Worm (Caenorhabditis elegans) whole organism, L4 larva: ENCODE results near the gene F48F5.6.

Experiments
- D1046.2 ChIP-seq: fragments of 200-800 bp; sonication (Bioruptor generic); IDR thresholded peaks from 2 replicates; pipeline ENCODE4 v1.3.6; 2022; ENCODE audit warnings: missing genetic modification characterization, missing compliant biosample characterization
- F26F4.8 ChIP-seq: fragments of 200-800 bp; sonication (Bioruptor generic); conservative IDR thresholded peaks from 2 replicates; pipeline ENCODE4 v1.3.6; 2022; ENCODE audit warnings: missing genetic modification characterization, missing compliant biosample characterization
- F44E2.7 ChIP-seq: fragments of 200-800 bp; sonication (Bioruptor generic); IDR thresholded peaks from 2 replicates; pipeline ENCODE4 v2.1.2; 2022; ENCODE audit warnings: missing genetic modification characterization, missing compliant biosample characterization
- R02D3.7 ChIP-seq: fragments of 150-350 bp; sonication (generic microtip); optimal IDR thresholded peaks from 3 replicates; lab custom pipeline; 2014; ENCODE audit warnings: missing biosample characterization, missing genetic modification characterization
- Y5F2A.4 ChIP-seq: fragments of 200-800 bp; sonication (Bioruptor generic); optimal IDR thresholded peaks from 2 replicates; lab custom pipeline; 2018; ENCODE audit warnings: mild to moderate bottlenecking, missing genetic modification characterization, missing compliant biosample characterization
- Y75B8A.6 ChIP-seq: fragments of 200-800 bp; sonication (Bioruptor generic); IDR thresholded peaks from 2 replicates; pipeline ENCODE4 v1.3.6; 2022; ENCODE audit warnings: missing genetic modification reagents, missing genetic modification characterization, missing compliant biosample characterization
- aha-1 ChIP-seq: fragments of 150-350 bp; peaks from one replicate; lab custom pipeline; 2014; ENCODE audit warnings: missing biosample characterization, missing genetic modification characterization
- ama-1 ChIP-seq: fragments of 150-350 bp; optimal IDR thresholded peaks from 2 replicates; lab custom pipeline; 2014; ENCODE audit warnings: inconsistent platforms, mixed read lengths
- arid-1 ChIP-seq: fragments of 200-800 bp; sonication (Bioruptor generic); conservative IDR thresholded peaks from 2 replicates; pipeline ENCODE4 v1.3.6; 2022; ENCODE audit warnings: missing genetic modification reagents, missing genetic modification characterization, missing compliant biosample characterization
- ceh-44 ChIP-seq: fragments of 200-800 bp; sonication (Bioruptor generic); IDR thresholded peaks from 2 replicates; pipeline ENCODE4 v1.3.6; 2022; ENCODE audit warnings: missing genetic modification reagents, missing genetic modification characterization, missing compliant biosample characterization
- ceh-82 ChIP-seq: sonication (generic microtip); optimal IDR thresholded peaks from 2 replicates; lab custom pipeline; 2017; ENCODE audit warnings: missing biosample characterization, missing genetic modification characterization
- ces-1 ChIP-seq: fragments of 150-350 bp; sonication (generic microtip); optimal IDR thresholded peaks from 4 replicates; lab custom pipeline; 2014; ENCODE audit warnings: missing biosample characterization, missing genetic modification reagents, missing genetic modification characterization
- cey-2 ChIP-seq: sonication (generic microtip); optimal IDR thresholded peaks from 3 replicates; lab custom pipeline; 2017; ENCODE audit warnings: missing genetic modification characterization, mild to moderate bottlenecking, missing compliant biosample characterization, antibody characterized with exemption, borderline replicate concordance; ENCODE audit not compliant: insufficient read depth
- ctbp-1 ChIP-seq: fragments of 200-800 bp; sonication (Bioruptor generic); IDR thresholded peaks from 2 replicates; pipeline ENCODE4 v1.3.6; 2022; ENCODE audit warnings: missing genetic modification reagents, missing genetic modification characterization, missing compliant biosample characterization
- daf-12 ChIP-seq: fragments of 150-350 bp; optimal IDR thresholded peaks from 2 replicates; lab custom pipeline; 2014; ENCODE audit warnings: missing biosample characterization, missing genetic modification reagents, missing genetic modification characterization
- daf-16 ChIP-seq, 3 experiments: sonication (generic microtip); optimal IDR thresholded peaks; 2 replicates each; lab custom pipeline; 2016 to 2017; ENCODE audit warnings: missing genetic modification characterization in 3 of 3, missing genetic modification reagents in 3 of 3, mild to moderate bottlenecking in 2 of 3, missing compliant biosample characterization in 2 of 3, missing biosample characterization in 1 of 3, moderate library complexity in 1 of 3
- dmd-6 ChIP-seq: fragments of 200-800 bp; sonication (Bioruptor generic); IDR thresholded peaks from 2 replicates; pipeline ENCODE4 v1.3.6; 2022; ENCODE audit warnings: missing genetic modification reagents, missing genetic modification characterization, missing compliant biosample characterization
- dmd-9 ChIP-seq: fragments of 200-800 bp; sonication (Bioruptor generic); IDR thresholded peaks from 2 replicates; pipeline ENCODE4 v1.3.6; 2022; ENCODE audit warnings: missing genetic modification reagents, missing genetic modification characterization, missing compliant biosample characterization
- dpl-1 ChIP-seq: fragments of 150-350 bp; optimal IDR thresholded peaks from 2 replicates; lab custom pipeline; 2014; ENCODE audit warnings: missing biosample characterization, missing genetic modification reagents, missing genetic modification characterization
- egl-27 ChIP-seq: sonication (generic microtip); optimal IDR thresholded peaks from 3 replicates; lab custom pipeline; 2017; ENCODE audit warnings: missing biosample characterization, missing genetic modification reagents, missing genetic modification characterization
- fkh-10 ChIP-seq: fragments of 150-350 bp; optimal IDR thresholded peaks from 2 replicates; lab custom pipeline; 2014; ENCODE audit warnings: missing biosample characterization, missing genetic modification reagents, missing genetic modification characterization
- fos-1 ChIP-seq: fragments of 150-350 bp; optimal IDR thresholded peaks from 2 replicates; lab custom pipeline; 2014; ENCODE audit warnings: missing biosample characterization, missing genetic modification characterization
- gei-8 ChIP-seq: fragments of 200-800 bp; sonication (Bioruptor generic); optimal IDR thresholded peaks from 2 replicates; lab custom pipeline; 2018; ENCODE audit warnings: mild to moderate bottlenecking, missing genetic modification characterization, missing compliant biosample characterization
- hlh-11 ChIP-seq: fragments of 200-800 bp; sonication (Bioruptor generic); optimal IDR thresholded peaks from 2 replicates; lab custom pipeline; 2018; ENCODE audit warnings: mild to moderate bottlenecking, missing genetic modification characterization, missing compliant biosample characterization
- lin-1 ChIP-seq: fragments of 200-800 bp; sonication (Bioruptor generic); IDR thresholded peaks from 2 replicates; pipeline ENCODE4 v1.3.6; 2022; ENCODE audit warnings: missing genetic modification reagents, missing genetic modification characterization, missing compliant biosample characterization
- lin-13 ChIP-seq: fragments of 150-350 bp; optimal IDR thresholded peaks from 2 replicates; lab custom pipeline; 2014; ENCODE audit warnings: missing biosample characterization, missing genetic modification reagents, missing genetic modification characterization
- madf-5 ChIP-seq, 2 experiments: fragments of 200-800 bp; sonication (Bioruptor generic); IDR thresholded peaks; 2 replicates each; pipeline ENCODE4 v1.3.6; 2022; ENCODE audit warnings: missing compliant biosample characterization in 2 of 2, missing genetic modification characterization in 2 of 2
- madf-9 ChIP-seq: fragments of 200-800 bp; sonication (Bioruptor generic); conservative IDR thresholded peaks from 2 replicates; pipeline ENCODE4 v1.3.6; 2022; ENCODE audit warnings: missing genetic modification reagents, missing genetic modification characterization, missing compliant biosample characterization
- mdl-1 ChIP-seq, 2 experiments: fragments of 150-350 bp in 1 of 2; sonication (generic microtip) in 1 of 2; optimal IDR thresholded peaks; 2 replicates each; lab custom pipeline; 2014 to 2017; ENCODE audit warnings: missing biosample characterization in 2 of 2, missing genetic modification characterization in 2 of 2
- mep-1 ChIP-seq: fragments of 150-350 bp; sonication (generic microtip); optimal IDR thresholded peaks from 3 replicates; lab custom pipeline; 2014; ENCODE audit warnings: missing biosample characterization, missing genetic modification characterization
- mes-2 ChIP-seq: sonication (generic microtip); optimal IDR thresholded peaks from 2 replicates; lab custom pipeline; 2016; ENCODE audit warnings: missing genotype, mild to moderate bottlenecking, missing genetic modification characterization, missing compliant biosample characterization; ENCODE audit not compliant: poor library complexity, severe bottlenecking
- nhr-111 ChIP-seq: fragments of 200-800 bp; sonication (Bioruptor generic); optimal IDR thresholded peaks from 2 replicates; lab custom pipeline; 2018; ENCODE audit warnings: mild to moderate bottlenecking, missing genetic modification characterization, missing compliant biosample characterization
- nhr-237 ChIP-seq: sonication (generic microtip); optimal IDR thresholded peaks from 2 replicates; lab custom pipeline; 2017; ENCODE audit warnings: missing biosample characterization, missing genetic modification characterization
- nhr-25 ChIP-seq: sonication (generic microtip); optimal IDR thresholded peaks from 2 replicates; lab custom pipeline; 2017; ENCODE audit warnings: missing genetic modification characterization, mild to moderate bottlenecking, missing compliant biosample characterization, antibody characterized with exemption, moderate library complexity, borderline replicate concordance; ENCODE audit not compliant: insufficient read depth
- nhr-28 ChIP-seq: fragments of 150-350 bp; optimal IDR thresholded peaks from 2 replicates; lab custom pipeline; 2014; ENCODE audit warnings: missing biosample characterization, missing genetic modification characterization
- nhr-42 ChIP-seq: fragments of 200-800 bp; sonication (Bioruptor generic); IDR thresholded peaks from 2 replicates; pipeline ENCODE4 v1.3.6; 2022; ENCODE audit warnings: missing genetic modification characterization, missing compliant biosample characterization
- nhr-48 ChIP-seq: sonication (generic microtip); optimal IDR thresholded peaks from 2 replicates; lab custom pipeline; 2016; ENCODE audit warnings: mild to moderate bottlenecking, missing genetic modification characterization, missing compliant biosample characterization
- nhr-77 ChIP-seq: fragments of 150-350 bp; optimal IDR thresholded peaks from 2 replicates; lab custom pipeline; 2014; ENCODE audit warnings: missing biosample characterization, missing genetic modification characterization
- pqm-1 ChIP-seq: sonication (generic microtip); optimal IDR thresholded peaks from 2 replicates; lab custom pipeline; 2017; ENCODE audit warnings: missing biosample characterization, missing genetic modification characterization
- rbr-2 ChIP-seq: sonication (generic microtip); optimal IDR thresholded peaks from 2 replicates; lab custom pipeline; 2016; ENCODE audit warnings: missing genotype, missing genetic modification characterization, missing compliant biosample characterization
- saeg-2 ChIP-seq: fragments of 200-800 bp; sonication (Bioruptor generic); IDR thresholded peaks from 2 replicates; pipeline ENCODE4 v1.3.6; 2022; ENCODE audit warnings: missing genetic modification reagents, missing genetic modification characterization, missing compliant biosample characterization
- set-16 ChIP-seq: fragments of 200-800 bp; sonication (Bioruptor generic); IDR thresholded peaks from 2 replicates; pipeline ENCODE4 v1.3.6; 2022; ENCODE audit warnings: missing genetic modification reagents, missing genetic modification characterization, missing compliant biosample characterization
- skn-1 ChIP-seq: fragments of 150-350 bp; optimal IDR thresholded peaks from 2 replicates; lab custom pipeline; 2014; ENCODE audit warnings: missing biosample characterization, missing genetic modification characterization
- spr-1 ChIP-seq: sonication (generic microtip); optimal IDR thresholded peaks from 2 replicates; lab custom pipeline; 2016; ENCODE audit warnings: mild to moderate bottlenecking, missing genetic modification characterization, missing compliant biosample characterization
- tag-97 ChIP-seq: fragments of 200-800 bp; sonication (Bioruptor generic); IDR thresholded peaks from 2 replicates; pipeline ENCODE4 v1.3.6; 2022; ENCODE audit warnings: missing genetic modification characterization, missing compliant biosample characterization
- unc-130 ChIP-seq: sonication (generic microtip); optimal IDR thresholded peaks from 2 replicates; lab custom pipeline; 2016; ENCODE audit warnings: missing genetic modification reagents, missing genetic modification characterization, missing compliant biosample characterization
- unc-62 ChIP-seq, 3 experiments: fragments of 150-350 bp in 1 of 3; sonication (generic microtip); optimal IDR thresholded peaks in 2 of 3; peaks in 1 of 3; 1 replicate in 1 of 3; 2 replicates in 2 of 3; lab custom pipeline; 2014 to 2017; ENCODE audit warnings: missing biosample characterization in 3 of 3, missing genetic modification characterization in 3 of 3, missing genetic modification reagents in 3 of 3, missing genotype in 1 of 3
- zag-1 ChIP-seq: fragments of 150-350 bp; optimal IDR thresholded peaks from 2 replicates; lab custom pipeline; 2014; ENCODE audit warnings: missing biosample characterization, missing genetic modification characterization
- zfp-2 ChIP-seq: sonication (generic microtip); optimal IDR thresholded peaks from 2 replicates; lab custom pipeline; 2016; ENCODE audit warnings: mild to moderate bottlenecking, missing genetic modification characterization, missing compliant biosample characterization
- zip-11 ChIP-seq: fragments of 200-800 bp; sonication (Bioruptor generic); IDR thresholded peaks from 2 replicates; pipeline ENCODE4 v1.3.6; 2022; ENCODE audit warnings: missing genetic modification characterization, missing compliant biosample characterization
- ztf-11 ChIP-seq: fragments of 150-350 bp; optimal IDR thresholded peaks from 2 replicates; lab custom pipeline; 2014; ENCODE audit warnings: missing biosample characterization, missing genetic modification characterization
- ztf-7 ChIP-seq: fragments of 150-350 bp; optimal IDR thresholded peaks from 2 replicates; lab custom pipeline; 2014; ENCODE audit warnings: missing biosample characterization, missing genetic modification characterization

The F48F5.6 gene

ce11 chrV:20417809-20418208, 35.2 kb downstream of the F48F5.6 start (continued):
- TF ChIP-seq unc-130 (GFP tag; lab: Kevin White, UChicago) (no peak), mdl-1 (tag; optimal IDR thresholded peaks at IDR 0.05; lab: Kevin White, UChicago) (peak; percentile 70 to 88), D1046.2 (GFP tag; lab: Robert Waterston, UW) (no peak), skn-1 (no peak), zip-11 (GFP tag; lab: Robert Waterston, UW) (no peak), nhr-77 (no peak), mep-1 (tag; lab: Kevin White, UChicago) (peak; percentile 65), zfp-2 (tag; lab: Kevin White, UChicago) (no peak), zag-1 (tag; lab: Kevin White, UChicago) (no peak), pqm-1 (no peak), fkh-10 (peak; percentile 17), nhr-25 (no peak), F44E2.7 (GFP tag; lab: Robert Waterston, UW) (no peak), nhr-48 (no peak), ama-1 (no peak), mes-2 (tag; lab: Kevin White, UChicago) (peak; percentile 0), dmd-9 (GFP tag; lab: Robert Waterston, UW) (no peak), nhr-42 (no peak), tag-97 (GFP tag; lab: Robert Waterston, UW) (no peak), rbr-2 (tag; lab: Kevin White, UChicago) (no peak), saeg-2 (GFP tag; lab: Robert Waterston, UW) (no peak), dmd-6 (peak; percentile 48), ztf-7 (tag; lab: Kevin White, UChicago) (no peak), lin-1 (GFP tag; lab: Robert Waterston, UW) (no peak), nhr-28 (tag; lab: Kevin White, UChicago) (no peak), egl-27 (tag; lab: Kevin White, UChicago) (no peak), ctbp-1 (GFP tag; lab: Robert Waterston, UW) (no peak), dpl-1 (GFP tag; lab: Kevin White, UChicago) (no peak), Y5F2A.4 (GFP tag; lab: Kevin White, UChicago) (no peak), ztf-11 (no peak), ceh-44 (GFP tag; lab: Robert Waterston, UW) (no peak), nhr-237 (no peak), daf-16 (GFP tag; optimal IDR thresholded peaks at IDR 0.05; lab: Kevin White, UChicago) (no peak), daf-16 (tag; optimal IDR thresholded peaks at IDR 0.05; lab: Kevin White, UChicago) (peak; percentile 10), ces-1 (no peak), madf-5 (GFP tag; IDR thresholded peaks at IDR 0.05; lab: Robert Waterston, UW) (no peak), F26F4.8 (GFP tag; lab: Robert Waterston, UW) (no peak), madf-9 (GFP tag; lab: Robert Waterston, UW) (no peak), nhr-111 (GFP tag; lab: Kevin White, UChicago) (no peak), fos-1 (tag; lab: Kevin White, UChicago) (no peak), set-16 (GFP tag; lab: Robert Waterston, UW) (peak; percentile 31; the same call in 1 of the 2 replicates), spr-1 (tag; lab: Kevin White, UChicago) (no peak), R02D3.7 (tag; lab: Kevin White, UChicago) (no peak), daf-12 (tag; lab: Kevin White, UChicago) (no peak), aha-1 (tag; lab: Kevin White, UChicago) (peak; percentile 44), gei-8 (no peak), unc-62 (GFP tag; optimal IDR thresholded peaks at IDR 0.05 in 1 of 2; lab: Kevin White, UChicago) (no peak), unc-62 (tag; optimal IDR thresholded peaks at IDR 0.05; lab: Kevin White, UChicago) (no peak), cey-2 (no peak), lin-13 (GFP tag; lab: Kevin White, UChicago) (no peak), ceh-82 (no peak), Y75B8A.6 (no peak), hlh-11 (peak; percentile 88), arid-1 (no peak)
